Fruit fly (Drosophila melanogaster): ENCODE measurements around the gene laf.

DNA sequence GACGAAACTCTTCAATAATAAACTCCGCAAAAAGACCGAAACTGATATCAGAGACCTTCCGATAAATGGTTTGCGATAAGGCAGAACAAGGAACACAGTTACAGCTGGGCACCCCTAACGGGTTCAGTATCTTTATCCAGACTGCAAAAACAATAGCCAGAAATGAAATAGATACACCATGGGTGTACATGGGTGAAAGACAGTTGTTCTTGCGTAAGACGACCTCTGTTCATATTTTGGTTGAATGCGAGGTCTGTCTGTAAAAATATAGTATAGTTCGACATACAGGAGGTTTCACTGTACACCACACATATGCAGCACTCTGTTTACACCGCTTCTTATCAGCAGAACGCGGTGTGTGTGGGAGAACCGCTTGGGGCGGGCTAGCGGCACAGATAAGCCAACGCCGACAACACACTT lies 33.8 kb upstream of the laf start:
- peak; percentile 69 for TF ChIP-seq CG32772 (GFP tag; IDR thresholded peaks at IDR 0.05)
- no peak for TF ChIP-seq sr (GFP tag; IDR thresholded peaks at IDR 0.05)
- peak; percentile 28 for TF ChIP-seq CG12104 (GFP tag; optimal IDR thresholded peaks at IDR 0.05)
- TF ChIP-seq CG17568 (GFP tag; optimal IDR thresholded peaks at IDR 0.05) = no peak
- TF ChIP-seq Atf3 (GFP tag; optimal IDR thresholded peaks at IDR 0.05) = peak; percentile 55
- peak; percentile 34 for TF ChIP-seq ems (GFP tag; optimal IDR thresholded peaks at IDR 0.05)
- peak; percentile 69 for TF ChIP-seq CG11504 (tag; optimal IDR thresholded peaks at IDR 0.05)
- TF ChIP-seq Dek (tag; optimal IDR thresholded peaks at IDR 0.05) = peak; percentile 70

Measured in whole organism, embryonic.